Fruit fly (Drosophila melanogaster) whole organism, adult: Measurements from ENCODE around the gene Hex-A.

Experiments used
- CG11617 ChIP-seq: fragments of 200-800 bp; sonication (Bioruptor generic); optimal IDR thresholded peaks from 2 replicates; lab custom pipeline; 2017; ENCODE audit warnings: mild to moderate bottlenecking, missing biosample characterization, missing genetic modification reagents, missing genetic modification characterization
- CG7045 ChIP-seq: fragments of 200-800 bp; sonication (Bioruptor generic); optimal IDR thresholded peaks from 2 replicates; lab custom pipeline; 2017; ENCODE audit warnings: missing biosample characterization, mild to moderate bottlenecking, missing genetic modification characterization

dm6 chrX:9600818-9601732 is 15.6 kb downstream of the Hex-A start, which contains the start of gene Gga:
- TF ChIP-seq CG11617 (GFP tag; lab: Kevin White, UChicago) (peak; percentile 4), CG7045 (GFP tag; lab: Kevin White, UChicago) (no peak)
